Worm (Caenorhabditis elegans): ENCODE data around the gene srx-68.

Gene srx-68

DNA sequence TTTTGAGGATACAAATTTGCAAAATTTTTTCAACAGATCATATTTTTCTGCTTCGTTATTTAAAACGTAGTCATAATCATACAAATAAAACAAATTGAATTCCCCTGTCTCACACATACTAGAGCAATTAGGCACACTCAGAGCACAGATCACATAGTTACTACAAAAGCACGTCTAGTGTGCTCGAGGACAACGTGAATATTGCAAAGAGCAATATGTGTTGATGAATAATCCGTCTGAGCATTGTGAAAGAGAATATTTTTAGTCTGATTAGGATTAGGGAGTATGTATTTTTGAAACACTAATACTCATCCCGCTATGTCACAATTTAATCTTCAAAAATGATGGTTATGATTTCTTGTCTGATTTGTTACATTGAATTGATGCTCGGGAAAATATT is 35.3 kb upstream of the srx-68 start:
- TF ChIP-seq ceh-30 (tag; optimal IDR thresholded peaks at IDR 0.05) = no peak
- no peak for TF ChIP-seq Y22D7AL.16 (tag; optimal IDR thresholded peaks at IDR 0.05)
- no peak for TF ChIP-seq nfya-1 (tag; optimal IDR thresholded peaks at IDR 0.05)
- TF ChIP-seq tbx-2 (tag; optimal IDR thresholded peaks at IDR 0.05) = no peak
- no peak for TF ChIP-seq nhr-232 (tag; optimal IDR thresholded peaks at IDR 0.05)
- no peak for TF ChIP-seq pax-1 (tag; optimal IDR thresholded peaks at IDR 0.05)
- no peak for TF ChIP-seq sox-4 (tag; optimal IDR thresholded peaks at IDR 0.05)
- no peak for TF ChIP-seq hlh-13 (GFP tag; optimal IDR thresholded peaks at IDR 0.05)
- TF ChIP-seq ceh-31 (tag; optimal IDR thresholded peaks at IDR 0.05) = no peak
- TF ChIP-seq pag-3 (tag; optimal IDR thresholded peaks at IDR 0.05; ENCODE audit: borderline replicate concordance) = no peak
- no peak for TF ChIP-seq fkh-10 (GFP tag; optimal IDR thresholded peaks at IDR 0.05)
- no peak for TF ChIP-seq npax-4 (tag; optimal IDR thresholded peaks at IDR 0.05)
- no peak for TF ChIP-seq ceh-2 (tag; optimal IDR thresholded peaks at IDR 0.05)
- no peak for TF ChIP-seq hlh-6 (tag; optimal IDR thresholded peaks at IDR 0.05)
- no peak for TF ChIP-seq che-1 (tag; optimal IDR thresholded peaks at IDR 0.05)
- no peak for TF ChIP-seq unc-42 (tag; optimal IDR thresholded peaks at IDR 0.05)

DNA sequence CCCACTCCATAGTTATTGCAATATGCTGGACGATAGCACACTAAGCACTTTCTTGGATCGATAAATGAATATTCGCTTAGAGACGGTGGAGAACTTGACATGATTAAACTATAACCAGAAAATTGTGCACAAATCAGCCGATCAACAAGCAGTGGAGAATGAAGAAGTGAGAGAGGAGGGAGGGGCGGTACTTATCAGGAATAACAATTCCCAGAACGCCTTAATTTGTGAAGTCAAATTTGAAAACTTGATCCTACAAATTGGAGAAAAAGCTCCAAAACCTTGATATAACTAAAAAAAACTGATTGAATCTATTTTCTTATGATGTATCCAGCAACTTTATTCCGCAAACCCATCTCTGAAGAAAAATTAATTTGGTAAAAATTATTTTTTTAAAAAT is 34.3 kb upstream of the srx-68 start, which contains the start of gene nhr-159:
Gene nhr-159, minus strand, starts transcription at position 101 of the 400 bp plus-strand sequence.
- no peak for TF ChIP-seq T23F11.4 (GFP tag; optimal IDR thresholded peaks at IDR 0.05)
- no peak for TF ChIP-seq ceh-2 (tag; optimal IDR thresholded peaks at IDR 0.05)
- TF ChIP-seq syd-9 (tag; optimal IDR thresholded peaks at IDR 0.05) = no peak
- no peak for TF ChIP-seq pha-2 (tag; optimal IDR thresholded peaks at IDR 0.05)
- TF ChIP-seq ref-2 (tag; optimal IDR thresholded peaks at IDR 0.05) = no peak
- no peak for TF ChIP-seq ceh-45 (GFP tag; IDR thresholded peaks at IDR 0.05)
- no peak for TF ChIP-seq che-1 (tag; optimal IDR thresholded peaks at IDR 0.05)
- no peak for TF ChIP-seq elt-2 (tag; optimal IDR thresholded peaks at IDR 0.05)
- TF ChIP-seq eyg-1 (tag; optimal IDR thresholded peaks at IDR 0.05) = no peak
- TF ChIP-seq pat-9 (tag; optimal IDR thresholded peaks at IDR 0.05) = no peak
- no peak for TF ChIP-seq pha-4 (tag; optimal IDR thresholded peaks at IDR 0.05)
- no peak for TF ChIP-seq npax-4 (tag; optimal IDR thresholded peaks at IDR 0.05)
- no peak for TF ChIP-seq tbx-2 (tag; optimal IDR thresholded peaks at IDR 0.05)
- no peak for TF ChIP-seq C38D4.7 (GFP tag; optimal IDR thresholded peaks at IDR 0.05)
- no peak for TF ChIP-seq nhr-11 (tag; optimal IDR thresholded peaks at IDR 0.05)
- no peak for TF ChIP-seq ceh-34 (tag; optimal IDR thresholded peaks at IDR 0.05)
- no peak for TF ChIP-seq ceh-31 (tag; optimal IDR thresholded peaks at IDR 0.05)
- no peak for TF ChIP-seq ceh-48 (tag; optimal IDR thresholded peaks at IDR 0.05)
- no peak for TF ChIP-seq C08G9.2 (tag; optimal IDR thresholded peaks at IDR 0.05)
- no peak for TF ChIP-seq F13H6.1 (tag; optimal IDR thresholded peaks at IDR 0.05)

DNA sequence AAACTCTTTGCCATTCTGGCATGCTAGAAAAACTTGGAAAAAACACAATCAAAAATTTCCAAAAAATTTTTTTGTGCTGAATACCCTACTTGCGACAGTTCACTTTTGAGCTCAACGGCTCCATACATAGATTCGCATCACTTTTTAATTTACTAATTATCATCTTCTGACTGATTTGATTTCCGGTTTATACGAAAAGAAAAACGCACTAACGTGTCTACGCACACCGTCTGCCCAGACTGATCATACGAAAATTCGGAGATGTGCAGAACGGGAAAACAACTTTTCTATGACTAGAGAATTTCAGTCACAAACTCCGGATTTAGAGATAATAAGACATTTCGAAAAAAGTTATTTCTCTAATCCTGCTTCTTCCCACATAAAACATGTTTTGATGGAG is 28.0 kb upstream of the srx-68 start:
- TF ChIP-seq ceh-14 (tag; optimal IDR thresholded peaks at IDR 0.05) (no peak), K02D7.2 (tag; optimal IDR thresholded peaks at IDR 0.05) (no peak), ahr-1 (tag; optimal IDR thresholded peaks at IDR 0.05) (no peak), lim-6 (tag; optimal IDR thresholded peaks at IDR 0.05) (no peak), nhr-11 (tag; optimal IDR thresholded peaks at IDR 0.05) (no peak)

DNA sequence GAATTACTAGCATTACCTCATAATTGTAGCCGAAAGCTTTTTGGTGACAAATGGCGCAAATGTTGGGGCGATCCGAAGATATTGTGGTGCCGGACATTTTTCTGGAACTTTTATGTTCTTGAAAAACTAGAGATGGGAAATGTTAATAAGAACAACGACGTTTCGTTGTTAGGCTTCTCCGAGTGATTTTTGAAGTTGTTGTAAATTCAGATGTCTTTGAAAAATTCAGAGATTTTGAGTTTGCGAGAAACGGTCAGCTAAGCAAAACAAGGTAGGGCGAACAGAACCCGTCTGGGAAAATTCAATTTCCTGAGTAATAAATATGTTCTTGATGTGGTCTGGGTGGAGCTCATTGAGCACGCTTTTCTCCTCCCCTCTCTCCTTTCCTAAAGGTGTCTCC is 26.5 kb upstream of the srx-68 start, which contains the start of gene nhr-124:
Gene nhr-124, minus strand, starts transcription at position 101 of the 400 bp plus-strand sequence.
- TF ChIP-seq hlh-6 (tag; optimal IDR thresholded peaks at IDR 0.05) = no peak
- no peak for TF ChIP-seq syd-9 (tag; optimal IDR thresholded peaks at IDR 0.05)
- TF ChIP-seq hlh-13 (GFP tag; optimal IDR thresholded peaks at IDR 0.05) = no peak
- no peak for TF ChIP-seq sdc-2 (tag; optimal IDR thresholded peaks at IDR 0.05)
- TF ChIP-seq C38D4.7 (GFP tag; optimal IDR thresholded peaks at IDR 0.05) = no peak
- TF ChIP-seq T23F11.4 (GFP tag; optimal IDR thresholded peaks at IDR 0.05) = no peak
- no peak for TF ChIP-seq zip-5 (tag; optimal IDR thresholded peaks at IDR 0.05)
- no peak for TF ChIP-seq ref-2 (tag; optimal IDR thresholded peaks at IDR 0.05)
- no peak for TF ChIP-seq ttx-3 (tag; optimal IDR thresholded peaks at IDR 0.05)
- no peak for TF ChIP-seq unc-55 (GFP tag; optimal IDR thresholded peaks at IDR 0.05)
- no peak for TF ChIP-seq Y22D7AL.16 (tag; optimal IDR thresholded peaks at IDR 0.05)
- TF ChIP-seq unc-42 (tag; optimal IDR thresholded peaks at IDR 0.05) = no peak
- TF ChIP-seq fkh-6 (tag; optimal IDR thresholded peaks at IDR 0.05) = no peak
- TF ChIP-seq ztf-16 (tag; optimal IDR thresholded peaks at IDR 0.05) = no peak
- no peak for TF ChIP-seq odd-2 (tag; optimal IDR thresholded peaks at IDR 0.05)
- no peak for TF ChIP-seq pros-1 (tag; optimal IDR thresholded peaks at IDR 0.05)

All from whole organism, late embryonic.